Worm (Caenorhabditis elegans): ENCODE measurements around the gene msp-31.

- TF ChIP-seq nhr-25 (tag; optimal IDR thresholded peaks at IDR 0.05): no peak
- TF ChIP-seq zag-1 (tag; optimal IDR thresholded peaks at IDR 0.05): no peak
- TF ChIP-seq unc-62 (GFP tag; optimal IDR thresholded peaks at IDR 0.05): no peak
- no peak for TF ChIP-seq ztf-11 (tag; optimal IDR thresholded peaks at IDR 0.05)
- TF ChIP-seq nhr-28 (tag; optimal IDR thresholded peaks at IDR 0.05): no peak
- TF ChIP-seq skn-1 (tag; optimal IDR thresholded peaks at IDR 0.05): no peak
- no peak for TF ChIP-seq sea-2 (GFP tag; optimal IDR thresholded peaks at IDR 0.05)
- no peak for TF ChIP-seq fkh-10 (GFP tag; optimal IDR thresholded peaks at IDR 0.05)
- no peak for TF ChIP-seq ceh-16 (tag; optimal IDR thresholded peaks at IDR 0.05)
- no peak for TF ChIP-seq ceh-9 (tag; optimal IDR thresholded peaks at IDR 0.05)
- no peak for TF ChIP-seq ama-1 (optimal IDR thresholded peaks at IDR 0.05)
- no peak for TF ChIP-seq jun-1 (tag; optimal IDR thresholded peaks at IDR 0.05)
These were observed 30.4 kb downstream of the msp-31 start, which contains the start of gene R05F9.7 for ce11 chrII:4885976-4886375.

Measured in whole organism, L3 larva.